Worm (Caenorhabditis elegans) whole organism, L2 larva: Measurements from ENCODE around the gene W05H9.2.

Experiments
- F13H6.1 ChIP-seq: sonication (generic microtip); optimal IDR thresholded peaks from 2 replicates; lab custom pipeline; 2016; ENCODE audit warnings: missing genetic modification characterization, missing compliant biosample characterization
- R02D3.7 ChIP-seq: fragments of 150-350 bp; optimal IDR thresholded peaks from 2 replicates; lab custom pipeline; 2014; ENCODE audit warnings: missing biosample characterization, missing genetic modification characterization
- ZK546.5 ChIP-seq: sonication (generic microtip); optimal IDR thresholded peaks from 2 replicates; lab custom pipeline; 2017; ENCODE audit warnings: missing biosample characterization, missing genetic modification characterization
- alr-1 ChIP-seq: fragments of 150-350 bp; optimal IDR thresholded peaks from 2 replicates; lab custom pipeline; 2014; ENCODE audit warnings: missing biosample characterization, missing genetic modification characterization
- blmp-1 ChIP-seq: sonication (generic microtip); optimal IDR thresholded peaks from 2 replicates; lab custom pipeline; 2017; ENCODE audit warnings: missing genetic modification characterization, mild to moderate bottlenecking, missing compliant biosample characterization, antibody characterized with exemption, moderate library complexity; ENCODE audit not compliant: insufficient read depth
- ceh-16 ChIP-seq: fragments of 150-350 bp; optimal IDR thresholded peaks from 2 replicates; lab custom pipeline; 2014; ENCODE audit warnings: missing biosample characterization, missing genetic modification characterization
- ceh-82 ChIP-seq: fragments of 150-350 bp; optimal IDR thresholded peaks from 2 replicates; lab custom pipeline; 2014; ENCODE audit warnings: missing biosample characterization, missing genetic modification characterization
- crh-2 ChIP-seq: sonication (generic microtip); optimal IDR thresholded peaks from 2 replicates; lab custom pipeline; 2017; ENCODE audit warnings: missing biosample characterization, missing genetic modification characterization
- dmd-4 ChIP-seq: sonication (generic microtip); optimal IDR thresholded peaks from 2 replicates; lab custom pipeline; 2017; ENCODE audit warnings: missing biosample characterization, missing genetic modification characterization
- egl-27 ChIP-seq: sonication (generic microtip); optimal IDR thresholded peaks from 3 replicates; lab custom pipeline; 2017; ENCODE audit warnings: missing biosample characterization, missing genetic modification reagents, missing genetic modification characterization
- elt-3 ChIP-seq: sonication (generic microtip); optimal IDR thresholded peaks from 2 replicates; lab custom pipeline; 2017; ENCODE audit warnings: missing biosample characterization, missing genetic modification characterization
- fos-1 ChIP-seq: fragments of 150-350 bp; optimal IDR thresholded peaks from 2 replicates; lab custom pipeline; 2014; ENCODE audit warnings: missing biosample characterization, missing genetic modification characterization
- gmeb-1 ChIP-seq: fragments of 150-350 bp; optimal IDR thresholded peaks from 2 replicates; lab custom pipeline; 2014; ENCODE audit warnings: missing biosample characterization, missing genetic modification characterization
- lin-11 ChIP-seq: fragments of 150-350 bp; sonication (generic microtip); optimal IDR thresholded peaks from 2 replicates; lab custom pipeline; 2014; ENCODE audit warnings: missing biosample characterization, missing genetic modification characterization, inconsistent platforms, mixed read lengths
- lin-13 ChIP-seq: fragments of 150-350 bp; optimal IDR thresholded peaks from 2 replicates; lab custom pipeline; 2014; ENCODE audit warnings: missing biosample characterization, missing genetic modification reagents, missing genetic modification characterization
- lin-39 ChIP-seq: fragments of 150-350 bp; optimal IDR thresholded peaks from 2 replicates; lab custom pipeline; 2014; ENCODE audit warnings: missing biosample characterization, missing genetic modification reagents, missing genetic modification characterization
- lsy-2 ChIP-seq, 2 experiments: fragments of 150-350 bp in 1 of 2; sonication (generic microtip) in 1 of 2; optimal IDR thresholded peaks; 2 replicates each; lab custom pipeline; 2014 to 2017; ENCODE audit warnings: missing biosample characterization in 2 of 2, missing genetic modification characterization in 2 of 2
- mdl-1 ChIP-seq, 2 experiments: fragments of 150-350 bp in 1 of 2; sonication (generic microtip) in 1 of 2; optimal IDR thresholded peaks; 2 replicates each; lab custom pipeline; 2017; ENCODE audit warnings: missing biosample characterization in 2 of 2, missing genetic modification characterization in 2 of 2
- nhr-10 ChIP-seq: sonication (generic microtip); optimal IDR thresholded peaks from 2 replicates; lab custom pipeline; 2017; ENCODE audit warnings: missing biosample characterization, missing genetic modification characterization
- nhr-11 ChIP-seq: fragments of 150-350 bp; optimal IDR thresholded peaks from 2 replicates; lab custom pipeline; 2014; ENCODE audit warnings: missing biosample characterization, missing genetic modification characterization
- nhr-129 ChIP-seq: fragments of 150-350 bp; optimal IDR thresholded peaks from 2 replicates; lab custom pipeline; 2014; ENCODE audit warnings: missing biosample characterization, missing genetic modification characterization
- nhr-23 ChIP-seq: fragments of 150-350 bp; optimal IDR thresholded peaks from 2 replicates; lab custom pipeline; 2014; ENCODE audit warnings: missing biosample characterization, missing genetic modification reagents, missing genetic modification characterization
- nhr-25 ChIP-seq: fragments of 150-350 bp; sonication (generic microtip); optimal IDR thresholded peaks from 3 replicates; lab custom pipeline; 2014; ENCODE audit warnings: missing biosample characterization, missing genetic modification characterization
- nhr-6 ChIP-seq: fragments of 150-350 bp; optimal IDR thresholded peaks from 2 replicates; lab custom pipeline; 2014; ENCODE audit warnings: missing biosample characterization, missing genetic modification characterization
- nhr-77 ChIP-seq: fragments of 150-350 bp; optimal IDR thresholded peaks from 2 replicates; lab custom pipeline; 2014; ENCODE audit warnings: missing biosample characterization, missing genetic modification characterization
- peb-1 ChIP-seq: fragments of 150-350 bp; optimal IDR thresholded peaks from 2 replicates; lab custom pipeline; 2014; ENCODE audit warnings: missing biosample characterization, missing genetic modification characterization
- sem-4 ChIP-seq: fragments of 150-350 bp; optimal IDR thresholded peaks from 2 replicates; lab custom pipeline; 2014; ENCODE audit warnings: missing biosample characterization, missing genetic modification reagents, missing genetic modification characterization
- skn-1 ChIP-seq: sonication (generic microtip); optimal IDR thresholded peaks from 2 replicates; lab custom pipeline; 2017; ENCODE audit warnings: missing biosample characterization, missing genetic modification characterization
- sma-3 ChIP-seq: sonication (generic microtip); optimal IDR thresholded peaks from 2 replicates; lab custom pipeline; 2016; ENCODE audit warnings: missing genetic modification reagents, missing genetic modification characterization, missing compliant biosample characterization
- sma-9 ChIP-seq, 2 experiments: fragments of 150-350 bp in 1 of 2; sonication (generic microtip) in 1 of 2; optimal IDR thresholded peaks; 2 replicates each; lab custom pipeline; 2014 to 2016; ENCODE audit warnings: missing genetic modification characterization in 2 of 2, mild to moderate bottlenecking in 1 of 2, missing biosample characterization in 1 of 2, missing compliant biosample characterization in 1 of 2, missing genetic modification reagents in 1 of 2, moderate library complexity in 1 of 2
- unc-55 ChIP-seq: fragments of 150-350 bp; sonication (generic microtip); optimal IDR thresholded peaks from 3 replicates; lab custom pipeline; 2014; ENCODE audit warnings: missing biosample characterization, missing genetic modification reagents, missing genetic modification characterization
- zag-1 ChIP-seq: fragments of 150-350 bp; optimal IDR thresholded peaks from 2 replicates; lab custom pipeline; 2014; ENCODE audit warnings: missing biosample characterization, missing genetic modification characterization
- ztf-11 ChIP-seq: sonication (generic microtip); optimal IDR thresholded peaks from 2 replicates; lab custom pipeline; 2017; ENCODE audit warnings: missing biosample characterization, missing genetic modification characterization

The W05H9.2 gene

DNA sequence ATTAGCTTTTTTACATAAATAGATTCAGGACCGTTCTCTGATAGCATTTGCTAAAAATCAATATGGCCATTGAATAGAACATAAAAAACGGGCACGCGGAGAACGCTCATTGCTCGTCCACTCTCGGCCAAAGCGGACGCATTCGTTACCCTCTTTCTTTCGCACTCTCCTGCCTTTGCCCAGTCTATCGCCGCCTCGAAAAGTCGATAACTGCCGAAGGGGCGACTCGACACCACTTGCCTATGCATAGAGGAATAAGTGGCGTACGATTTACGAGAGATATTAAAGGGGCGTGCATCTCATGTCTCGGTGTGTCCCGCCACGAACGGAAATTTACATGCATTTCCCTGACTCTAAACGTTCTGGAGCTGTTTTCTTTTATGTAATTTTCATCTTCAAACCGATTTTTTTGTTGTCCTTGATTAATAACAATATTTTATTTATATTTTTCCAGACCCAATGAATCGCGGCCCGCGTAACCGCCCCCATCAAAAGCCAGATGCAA is 3.6 kb upstream of the W05H9.2 start, which contains the start of gene W05H9.4 (continued):
- no peak for TF ChIP-seq R02D3.7 (tag; lab: Kevin White, UChicago)
- TF ChIP-seq nhr-23 (tag; lab: Kevin White, UChicago): no peak
- TF ChIP-seq mdl-1 (tag; optimal IDR thresholded peaks at IDR 0.05; lab: Kevin White, UChicago): peak in 1 of 2 experiments; percentile 10
- TF ChIP-seq crh-2 (tag; lab: Kevin White, UChicago): peak; percentile 43
- TF ChIP-seq ZK546.5 (tag; lab: Kevin White, UChicago): no peak
- TF ChIP-seq nhr-6 (tag; lab: Kevin White, UChicago): no peak
- TF ChIP-seq nhr-10 (tag; lab: Kevin White, UChicago): no peak
- no peak for TF ChIP-seq peb-1 (tag; lab: Kevin White, UChicago)
- peak; percentile 17 for TF ChIP-seq nhr-129 (tag; lab: Kevin White, UChicago)
- TF ChIP-seq lin-39 (tag; lab: Kevin White, UChicago): no peak
- no peak for TF ChIP-seq sma-3 (GFP tag; lab: Kevin White, UChicago)
- TF ChIP-seq sma-9 (GFP tag; optimal IDR thresholded peaks at IDR 0.05; lab: Kevin White, UChicago): peak; percentile 34
- no peak for TF ChIP-seq sma-9 (tag; optimal IDR thresholded peaks at IDR 0.05; lab: Kevin White, UChicago)
- no peak for TF ChIP-seq nhr-11 (tag; lab: Kevin White, UChicago)

DNA sequence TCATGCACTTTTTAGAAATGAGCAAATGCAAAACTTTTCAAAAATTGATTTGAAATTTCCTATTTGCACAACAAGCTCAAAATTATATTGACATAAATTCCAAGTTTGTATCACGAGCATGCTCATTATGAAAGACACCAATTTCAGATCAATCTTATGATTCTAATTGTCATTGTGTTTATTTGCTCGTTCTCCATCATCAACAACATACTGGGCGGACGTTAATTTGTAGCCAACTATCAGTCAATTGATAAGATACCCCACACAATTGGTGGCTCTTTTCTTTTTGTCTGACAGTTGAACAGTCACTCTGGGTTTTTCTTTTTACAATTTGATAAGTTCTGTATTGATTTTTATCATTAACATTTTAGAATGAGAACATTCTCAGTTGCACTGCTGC is 4.9 kb downstream of the W05H9.2 start, which contains the start of gene lro-1:
lro-1 (plus strand) TSS at position 372 of the 400 bp plus-strand sequence.
- TF ChIP-seq ZK546.5 (tag; lab: Kevin White, UChicago): no peak
- peak; percentile 57 for TF ChIP-seq crh-2 (tag; lab: Kevin White, UChicago)
- TF ChIP-seq ceh-16 (tag; lab: Kevin White, UChicago): no peak
- TF ChIP-seq nhr-129 (tag; lab: Kevin White, UChicago): peak; percentile 2
- no peak for TF ChIP-seq lsy-2 (tag; optimal IDR thresholded peaks at IDR 0.05; lab: Kevin White, UChicago)
- TF ChIP-seq gmeb-1 (tag; lab: Kevin White, UChicago): peak; percentile 11
- no peak for TF ChIP-seq ztf-11 (tag; lab: Kevin White, UChicago)
- TF ChIP-seq sma-3 (GFP tag; lab: Kevin White, UChicago): peak; percentile 11
- TF ChIP-seq fos-1 (tag; lab: Kevin White, UChicago): peak; percentile 76
- TF ChIP-seq sma-9 (GFP tag; optimal IDR thresholded peaks at IDR 0.05; lab: Kevin White, UChicago): peak; percentile 55
- TF ChIP-seq sma-9 (tag; optimal IDR thresholded peaks at IDR 0.05; lab: Kevin White, UChicago): no peak
- TF ChIP-seq skn-1 (tag; lab: Kevin White, UChicago): peak; percentile 83
- no peak for TF ChIP-seq sem-4 (tag; lab: Kevin White, UChicago)

DNA sequence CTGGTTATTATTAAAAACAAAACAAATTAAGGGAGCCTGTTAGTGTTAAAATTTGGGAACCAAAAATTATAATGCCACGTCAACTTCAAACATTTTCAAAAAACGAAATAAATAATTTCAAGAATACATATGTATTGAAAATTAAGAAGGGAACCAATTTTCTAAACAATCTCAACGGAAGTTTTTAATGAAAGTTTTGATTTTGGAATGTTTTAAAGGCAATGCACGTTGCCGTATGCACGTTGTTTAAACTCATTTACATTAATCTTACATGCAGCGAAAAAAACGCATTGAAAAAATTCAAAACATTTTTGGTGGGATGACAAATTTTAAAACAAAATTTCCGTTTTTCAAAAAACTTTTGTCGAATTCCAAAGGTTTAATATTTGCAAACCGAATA is 6.9 kb downstream of the W05H9.2 start:
- TF ChIP-seq nhr-6 (tag; lab: Kevin White, UChicago) (no peak), ceh-82 (no peak)

DNA sequence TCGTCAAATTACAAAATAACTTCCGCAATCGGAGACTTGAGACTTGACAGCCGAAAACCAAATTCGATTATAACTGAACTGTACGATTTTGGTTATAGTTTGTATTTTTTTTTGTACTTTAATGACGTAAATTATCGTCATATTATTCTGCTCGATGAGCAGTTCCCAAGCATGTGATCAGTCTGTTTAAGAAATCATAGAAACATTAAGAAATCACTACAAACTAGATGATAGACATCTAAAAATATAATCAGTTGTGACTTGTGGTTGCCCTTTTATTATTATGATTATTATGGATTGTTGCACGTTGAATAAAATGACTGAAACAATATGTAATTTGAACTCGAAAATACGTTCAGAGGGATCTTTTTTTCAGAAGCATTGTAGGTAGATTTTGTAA is 7.4 kb downstream of the W05H9.2 start:
- no peak for TF ChIP-seq zag-1 (tag; lab: Kevin White, UChicago)
- peak; percentile 62 for TF ChIP-seq sma-9 (GFP tag; optimal IDR thresholded peaks at IDR 0.05; lab: Kevin White, UChicago)
- TF ChIP-seq sma-9 (tag; optimal IDR thresholded peaks at IDR 0.05; lab: Kevin White, UChicago): no peak
- peak; percentile 55 for TF ChIP-seq fos-1 (tag; lab: Kevin White, UChicago)

DNA sequence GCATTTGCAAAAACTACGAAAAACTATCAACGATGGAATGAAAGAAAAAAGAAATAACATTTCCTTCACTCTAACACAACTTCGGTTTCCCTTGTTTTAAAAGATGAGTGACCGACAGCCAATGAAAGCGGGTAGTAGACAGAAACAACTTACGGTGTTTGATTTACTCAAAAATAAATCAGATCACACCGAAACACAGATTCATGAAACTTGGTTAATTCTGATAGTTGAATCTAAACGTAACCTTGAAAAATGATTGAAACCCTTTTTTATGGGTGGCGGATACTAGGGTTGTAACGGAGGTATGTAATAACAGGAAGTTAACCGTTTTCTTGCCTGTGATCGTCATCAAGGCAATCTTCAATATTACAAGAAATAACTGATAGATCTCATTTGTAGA is 8.5 kb downstream of the W05H9.2 start:
- no peak for TF ChIP-seq dmd-4
- TF ChIP-seq blmp-1 (tag; lab: Kevin White, UChicago): no peak
- no peak for TF ChIP-seq sem-4 (tag; lab: Kevin White, UChicago)
- TF ChIP-seq nhr-10 (tag; lab: Kevin White, UChicago): no peak
- no peak for TF ChIP-seq zag-1 (tag; lab: Kevin White, UChicago)
- no peak for TF ChIP-seq lsy-2 (tag; optimal IDR thresholded peaks at IDR 0.05; lab: Kevin White, UChicago)
- peak; percentile 13 for TF ChIP-seq crh-2 (tag; lab: Kevin White, UChicago)
- TF ChIP-seq sma-3 (GFP tag; lab: Kevin White, UChicago): peak; percentile 14
- no peak for TF ChIP-seq nhr-11 (tag; lab: Kevin White, UChicago)
- no peak for TF ChIP-seq nhr-6 (tag; lab: Kevin White, UChicago)
- TF ChIP-seq nhr-25 (tag; lab: Kevin White, UChicago): peak; percentile 35
- no peak for TF ChIP-seq sma-9 (GFP tag; optimal IDR thresholded peaks at IDR 0.05; lab: Kevin White, UChicago)
- no peak for TF ChIP-seq sma-9 (tag; optimal IDR thresholded peaks at IDR 0.05; lab: Kevin White, UChicago)
- TF ChIP-seq nhr-23 (tag; lab: Kevin White, UChicago): no peak
- no peak for TF ChIP-seq alr-1 (tag; lab: Kevin White, UChicago)
- TF ChIP-seq mdl-1 (tag; optimal IDR thresholded peaks at IDR 0.05; lab: Kevin White, UChicago): no peak

DNA sequence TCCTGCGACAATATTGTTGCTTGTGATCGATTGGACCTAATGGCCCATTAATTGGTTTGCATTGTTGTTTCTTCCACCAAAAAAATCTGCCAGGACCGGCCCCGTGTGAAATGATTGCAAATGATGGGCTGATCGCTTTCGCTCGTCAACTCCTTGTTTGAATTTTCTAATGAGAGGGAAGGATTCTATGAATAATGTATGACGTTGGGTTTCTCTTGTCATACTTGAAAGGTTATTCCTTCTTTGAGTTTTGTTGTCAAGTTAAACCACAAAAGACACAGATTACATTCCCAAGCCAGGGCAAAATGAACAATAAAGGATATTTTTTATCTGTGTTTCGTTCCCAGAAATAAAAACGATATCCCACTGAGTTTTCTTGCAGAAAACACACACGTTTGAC is 9.9 kb downstream of the W05H9.2 start:
- TF ChIP-seq egl-27 (tag; lab: Kevin White, UChicago) (no peak), unc-55 (GFP tag; lab: Kevin White, UChicago) (no peak), nhr-77 (tag; lab: Kevin White, UChicago) (no peak), mdl-1 (tag; optimal IDR thresholded peaks at IDR 0.05; lab: Kevin White, UChicago) (no peak), elt-3 (no peak), lin-11 (tag; lab: Kevin White, UChicago) (no peak), zag-1 (tag; lab: Kevin White, UChicago) (no peak), lin-13 (GFP tag; lab: Kevin White, UChicago) (no peak), F13H6.1 (tag; lab: Kevin White, UChicago) (no peak)
